Worm (Caenorhabditis elegans) whole organism, L1 larva: ENCODE measurements around the gene ZK563.7.

Experiments used
- C34B4.2 ChIP-seq: sonication (generic microtip); optimal IDR thresholded peaks from 2 replicates; lab custom pipeline; 2017; ENCODE audit warnings: mild to moderate bottlenecking, missing genetic modification characterization, missing compliant biosample characterization
- F16B12.6 ChIP-seq: fragments of 150-350 bp; optimal IDR thresholded peaks from 2 replicates; lab custom pipeline; 2014; ENCODE audit warnings: missing biosample characterization, missing genetic modification characterization
- Y116A8C.19 ChIP-seq: sonication (generic microtip); optimal IDR thresholded peaks from 2 replicates; lab custom pipeline; 2016; ENCODE audit warnings: missing compliant biosample characterization, missing genetic modification characterization, borderline replicate concordance
- alr-1 ChIP-seq: fragments of 200-800 bp; sonication (Bioruptor generic); optimal IDR thresholded peaks from 2 replicates; lab custom pipeline; 2018; ENCODE audit warnings: borderline replicate concordance, mild to moderate bottlenecking, missing genetic modification characterization, missing compliant biosample characterization
- dpl-1 ChIP-seq, 3 experiments: fragments of 150-350 bp in 2 of 3; sonication (generic microtip) in 1 of 3; optimal IDR thresholded peaks; 2 replicates each; lab custom pipeline; 2014 to 2017; ENCODE audit warnings: missing biosample characterization in 3 of 3, missing genetic modification characterization in 3 of 3, missing genetic modification reagents in 3 of 3
- efl-1 ChIP-seq, 4 experiments: fragments of 150-350 bp; optimal IDR thresholded peaks in 3 of 4; peaks in 1 of 4; 1 replicate in 1 of 4; 2 replicates in 3 of 4; lab custom pipeline; 2014; ENCODE audit warnings: missing biosample characterization in 2 of 4, missing genetic modification characterization in 2 of 4, missing genetic modification reagents in 2 of 4
- efl-3 ChIP-seq: fragments of 200-800 bp; sonication (Bioruptor generic); optimal IDR thresholded peaks from 2 replicates; lab custom pipeline; 2018; ENCODE audit warnings: mild to moderate bottlenecking, missing genetic modification characterization, missing compliant biosample characterization
- egl-13 ChIP-seq: sonication (generic microtip); optimal IDR thresholded peaks from 2 replicates; lab custom pipeline; 2016; ENCODE audit warnings: missing genotype, missing genetic modification reagents, missing genetic modification characterization, missing compliant biosample characterization
- elt-3 ChIP-seq, 6 experiments: fragments of 150-350 bp in 1 of 6; sonication (generic microtip); optimal IDR thresholded peaks; 2 replicates each; lab custom pipeline; 2017 to 2018; ENCODE audit warnings: missing biosample characterization in 6 of 6, missing genetic modification characterization in 6 of 6, inconsistent platforms in 1 of 6
- grh-1 ChIP-seq: fragments of 200-800 bp; sonication (Bioruptor generic); IDR thresholded peaks from 2 replicates; pipeline ENCODE4 v1.3.6; 2022; ENCODE audit warnings: missing genetic modification reagents, missing genetic modification characterization, missing compliant biosample characterization
- hpl-2 ChIP-seq: fragments of 150-350 bp; optimal IDR thresholded peaks from 2 replicates; lab custom pipeline; 2014; ENCODE audit warnings: missing biosample characterization, missing genetic modification reagents, missing genetic modification characterization
- irx-1 ChIP-seq: sonication (generic microtip); optimal IDR thresholded peaks from 2 replicates; lab custom pipeline; 2016; ENCODE audit warnings: missing genetic modification characterization, missing compliant biosample characterization
- jun-1 ChIP-seq: fragments of 150-350 bp; optimal IDR thresholded peaks from 2 replicates; lab custom pipeline; 2014; ENCODE audit warnings: missing biosample characterization, missing genetic modification reagents, missing genetic modification characterization
- lin-14 ChIP-seq: fragments of 200-800 bp; sonication (Bioruptor generic); optimal IDR thresholded peaks from 2 replicates; lab custom pipeline; 2018; ENCODE audit warnings: mild to moderate bottlenecking, missing genetic modification characterization, moderate library complexity, missing compliant biosample characterization
- lin-15B ChIP-seq: fragments of 150-350 bp; sonication (generic microtip); optimal IDR thresholded peaks from 3 replicates; lab custom pipeline; 2014; ENCODE audit warnings: missing biosample characterization, missing genetic modification characterization
- lin-35 ChIP-seq, 2 experiments: fragments of 150-350 bp; optimal IDR thresholded peaks; 2 replicates each; lab custom pipeline; 2014; ENCODE audit warnings: missing biosample characterization in 2 of 2, missing genetic modification characterization in 2 of 2, missing genetic modification reagents in 2 of 2
- lir-3 ChIP-seq: sonication (generic microtip); optimal IDR thresholded peaks from 2 replicates; lab custom pipeline; 2016; ENCODE audit warnings: mild to moderate bottlenecking, missing genetic modification characterization, moderate library complexity, missing compliant biosample characterization; ENCODE audit not compliant: poor library complexity
- mdl-1 ChIP-seq, 2 experiments: fragments of 150-350 bp; optimal IDR thresholded peaks; 2 replicates each; lab custom pipeline; 2014 to 2017; ENCODE audit warnings: missing biosample characterization in 2 of 2, missing genetic modification characterization in 2 of 2, inconsistent platforms in 1 of 2
- nhr-19 ChIP-seq: fragments of 200-800 bp; sonication (Bioruptor generic); conservative IDR thresholded peaks from 2 replicates; pipeline ENCODE4 v1.3.6; 2022; ENCODE audit warnings: missing genetic modification characterization, missing compliant biosample characterization
- nhr-28 ChIP-seq: fragments of 150-350 bp; optimal IDR thresholded peaks from 2 replicates; lab custom pipeline; 2014; ENCODE audit warnings: missing biosample characterization, missing genetic modification characterization
- nhr-47 ChIP-seq: sonication (generic microtip); optimal IDR thresholded peaks from 2 replicates; lab custom pipeline; 2016; ENCODE audit warnings: mild to moderate bottlenecking, missing genetic modification characterization, moderate library complexity, missing compliant biosample characterization
- nhr-71 ChIP-seq: sonication (generic microtip); optimal IDR thresholded peaks from 2 replicates; lab custom pipeline; 2016; ENCODE audit warnings: mild to moderate bottlenecking, missing genetic modification characterization, moderate library complexity, missing compliant biosample characterization
- nhr-85 ChIP-seq: sonication (generic microtip); peaks from one replicate; lab custom pipeline; 2016; ENCODE audit warnings: missing genetic modification characterization, inconsistent platforms, missing compliant biosample characterization
- nhr-90 ChIP-seq: sonication (generic microtip); optimal IDR thresholded peaks from 2 replicates; lab custom pipeline; 2016; ENCODE audit warnings: mild to moderate bottlenecking, missing genetic modification characterization, missing compliant biosample characterization; ENCODE audit not compliant: poor library complexity
- pag-3 ChIP-seq: sonication (generic microtip); optimal IDR thresholded peaks from 2 replicates; lab custom pipeline; 2017; ENCODE audit warnings: missing genetic modification characterization, mild to moderate bottlenecking, missing compliant biosample characterization, antibody characterized with exemption, borderline replicate concordance; ENCODE audit not compliant: insufficient read depth
- pqm-1 ChIP-seq: sonication (generic microtip); optimal IDR thresholded peaks from 3 replicates; lab custom pipeline; 2017; ENCODE audit warnings: missing biosample characterization, missing genetic modification characterization
- snpc-4 ChIP-seq: fragments of 150-350 bp; optimal IDR thresholded peaks from 2 replicates; lab custom pipeline; 2014; ENCODE audit warnings: missing biosample characterization, missing genetic modification characterization
- sup-37 ChIP-seq: fragments of 200-800 bp; sonication (Bioruptor generic); optimal IDR thresholded peaks from 2 replicates; lab custom pipeline; 2018; ENCODE audit warnings: mild to moderate bottlenecking, missing genetic modification characterization, missing compliant biosample characterization
- swsn-7 ChIP-seq: sonication (generic microtip); optimal IDR thresholded peaks from 2 replicates; lab custom pipeline; 2016; ENCODE audit warnings: missing genetic modification characterization, missing compliant biosample characterization
- tbx-2 ChIP-seq: sonication (generic microtip); optimal IDR thresholded peaks from 2 replicates; lab custom pipeline; 2016; ENCODE audit warnings: missing genetic modification characterization, missing compliant biosample characterization
- tlp-1 ChIP-seq: fragments of 150-350 bp; optimal IDR thresholded peaks from 2 replicates; lab custom pipeline; 2014; ENCODE audit warnings: missing biosample characterization, missing genetic modification characterization
- unc-130 ChIP-seq: fragments of 150-350 bp; optimal IDR thresholded peaks from 2 replicates; lab custom pipeline; 2017; ENCODE audit warnings: missing biosample characterization, missing genetic modification characterization, inconsistent platforms
- unc-30 ChIP-seq: sonication (generic microtip); optimal IDR thresholded peaks from 2 replicates; lab custom pipeline; 2017; ENCODE audit warnings: missing biosample characterization, missing genetic modification characterization
- unc-86 ChIP-seq: sonication (generic microtip); optimal IDR thresholded peaks from 2 replicates; lab custom pipeline; 2016; ENCODE audit warnings: missing genetic modification characterization, missing compliant biosample characterization
- unc-98 ChIP-seq: fragments of 200-800 bp; sonication (Bioruptor generic); IDR thresholded peaks from 2 replicates; pipeline ENCODE4 v1.3.6; 2022; ENCODE audit warnings: missing genetic modification characterization, missing compliant biosample characterization
- zag-1 ChIP-seq: fragments of 150-350 bp; optimal IDR thresholded peaks from 2 replicates; lab custom pipeline; 2014; ENCODE audit warnings: missing biosample characterization, missing genetic modification characterization

ZK563.7 gene

DNA sequence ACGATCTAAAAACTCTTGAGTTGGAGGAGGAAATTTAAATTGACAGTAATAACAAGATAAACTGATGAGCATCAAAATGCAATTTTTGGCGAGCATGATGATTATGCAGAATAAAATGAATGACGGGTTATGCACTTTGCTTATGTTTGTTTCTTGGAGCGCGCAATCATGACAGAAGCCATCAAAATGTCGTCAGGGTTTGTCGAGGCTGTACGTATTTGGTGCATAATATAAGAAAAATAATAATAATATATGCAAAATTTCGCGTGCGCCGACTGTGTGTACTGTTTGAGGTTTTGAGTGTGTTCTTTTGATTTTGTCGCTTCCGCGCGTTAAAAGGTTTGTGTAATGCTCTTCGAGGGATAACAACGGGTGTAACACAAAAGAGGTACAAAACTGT is 30.0 kb upstream of the ZK563.7 start, which contains the start of gene nspg-4:
Gene nspg-4, minus strand, starts transcription at position 101 of the 400 bp plus-strand sequence.
- no peak for TF ChIP-seq nhr-19 (GFP tag; lab: Robert Waterston, UW)

DNA sequence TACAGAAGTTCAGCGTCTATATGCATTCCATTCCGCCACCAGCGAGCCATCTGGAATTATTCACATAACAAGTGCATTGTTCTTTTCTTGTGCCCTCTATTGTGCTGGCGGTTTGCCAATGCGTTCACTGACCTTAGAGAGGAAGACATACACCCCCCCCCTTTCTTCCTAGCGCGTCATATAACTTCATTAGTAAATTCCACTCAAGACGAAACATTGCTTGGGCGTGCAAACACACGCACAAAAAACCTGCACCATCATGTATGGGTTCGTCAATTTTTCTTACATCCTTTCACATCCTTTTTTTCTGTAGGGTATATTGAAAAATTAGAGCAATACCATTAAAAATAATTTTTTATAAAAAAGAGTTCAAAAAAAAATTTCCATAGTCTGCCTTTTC is 28.7 kb upstream of the ZK563.7 start, which contains the start of gene ZK816.1:
Gene ZK816.1, plus strand, starts transcription at position 187 of the 400 bp plus-strand sequence.
- TF ChIP-seq tbx-2 (no peak), efl-3 (GFP tag; lab: Kevin White, UChicago) (no peak), lir-3 (tag; lab: Kevin White, UChicago) (no peak), nhr-90 (tag; lab: Kevin White, UChicago) (no peak), F16B12.6 (tag; lab: Kevin White, UChicago) (no peak), unc-130 (tag; lab: Kevin White, UChicago) (no peak), grh-1 (no peak), unc-86 (tag; lab: Kevin White, UChicago) (peak; percentile 34), lin-14 (peak; percentile 2), nhr-47 (tag; lab: Kevin White, UChicago) (no peak), dpl-1 (GFP tag; optimal IDR thresholded peaks at IDR 0.05; lab: Kevin White, UChicago) (no peak), sup-37 (GFP tag; lab: Kevin White, UChicago) (no peak), tlp-1 (tag; lab: Kevin White, UChicago) (no peak), snpc-4 (tag; lab: Kevin White, UChicago) (no peak), efl-1 (optimal IDR thresholded peaks at IDR 0.05; lab: Kevin White, UChicago) (no peak), efl-1 (GFP tag; optimal IDR thresholded peaks at IDR 0.05 in 1 of 2; lab: Kevin White, UChicago) (peak in 1 of 2 experiments; percentile 19), alr-1 (tag; lab: Kevin White, UChicago) (no peak), zag-1 (no peak), swsn-7 (no peak), unc-98 (GFP tag; lab: Robert Waterston, UW) (no peak), irx-1 (tag; lab: Kevin White, UChicago) (no peak), pqm-1 (tag; lab: Kevin White, UChicago) (no peak)

ce11 chrX:3362378-3362777 is 17.9 kb upstream of the ZK563.7 start, which contains the start of gene dhs-26:
TSS of gene dhs-26 (minus strand) at chrX:3362493.
- no peak for TF ChIP-seq hpl-2 (GFP tag; lab: Kevin White, UChicago)
- no peak for TF ChIP-seq nhr-85
- TF ChIP-seq zag-1: no peak
- no peak for TF ChIP-seq grh-1
- no peak for TF ChIP-seq unc-98 (GFP tag; lab: Robert Waterston, UW)
- TF ChIP-seq lin-35 (GFP tag; optimal IDR thresholded peaks at IDR 0.05; lab: Kevin White, UChicago): no peak
- no peak for TF ChIP-seq mdl-1 (tag; optimal IDR thresholded peaks at IDR 0.05; lab: Kevin White, UChicago)
- no peak for TF ChIP-seq jun-1 (tag; lab: Kevin White, UChicago)
- no peak for TF ChIP-seq lin-15B (tag; lab: Kevin White, UChicago)
- TF ChIP-seq pag-3 (tag; lab: Kevin White, UChicago): no peak
- TF ChIP-seq C34B4.2 (tag; lab: Kevin White, UChicago): no peak
- no peak for TF ChIP-seq Y116A8C.19 (tag; lab: Kevin White, UChicago)
- TF ChIP-seq unc-30 (tag; lab: Kevin White, UChicago): no peak
- no peak for TF ChIP-seq egl-13 (tag; lab: Kevin White, UChicago)
- no peak for TF ChIP-seq nhr-71 (tag; lab: Kevin White, UChicago)
- TF ChIP-seq nhr-28: no peak

- TF ChIP-seq elt-3 (tag; optimal IDR thresholded peaks at IDR 0.05; lab: Kevin White, UChicago): no peak
- peak; percentile 55 for TF ChIP-seq nhr-85
These were observed 13.5 kb upstream of the ZK563.7 start for ce11 chrX:3366782-3367181.
